Worm (Caenorhabditis elegans) whole organism, L4/young adult: ENCODE results near the gene Y75B8A.24.

Experiments used
- W03F9.2 ChIP-seq: fragments of 150-350 bp; optimal IDR thresholded peaks from 2 replicates; lab custom pipeline; 2014; ENCODE audit warnings: missing biosample characterization, missing genetic modification characterization
- him-1 ChIP-seq: sonication (generic microtip); optimal IDR thresholded peaks from 2 replicates; lab custom pipeline; 2016; ENCODE audit warnings: missing genotype, missing genetic modification reagents, missing genetic modification characterization, missing compliant biosample characterization

- TF ChIP-seq W03F9.2 (tag; lab: Kevin White, UChicago), result no peak
- TF ChIP-seq him-1 (tag; lab: Kevin White, UChicago), result no peak
Measured at ce11 chrIII:12297303-12297702, 23.8 kb upstream of the Y75B8A.24 start.
